Worm (Caenorhabditis elegans): ENCODE data around the gene ncs-4.

ce11 chrX:10199202-10199601 is 22.9 kb downstream of the ncs-4 start:
- TF ChIP-seq tab-1 (GFP tag; IDR thresholded peaks at IDR 0.05) (no peak), ztf-29 (GFP tag; IDR thresholded peaks at IDR 0.05) (no peak), ztf-23 (GFP tag; IDR thresholded peaks at IDR 0.05) (no peak), klf-2 (GFP tag; conservative IDR thresholded peaks at IDR 0.05) (no peak), ref-1 (GFP tag; conservative IDR thresholded peaks at IDR 0.05) (no peak), cog-1 (tag; optimal IDR thresholded peaks at IDR 0.05) (no peak), med-1 (GFP tag; optimal IDR thresholded peaks at IDR 0.05; ENCODE audit: insufficient read depth) (no peak), flt-1 (GFP tag; IDR thresholded peaks at IDR 0.05) (no peak)
